Worm (Caenorhabditis elegans): Measurements from ENCODE around the gene pgap-2.

pgap-2 gene

DNA sequence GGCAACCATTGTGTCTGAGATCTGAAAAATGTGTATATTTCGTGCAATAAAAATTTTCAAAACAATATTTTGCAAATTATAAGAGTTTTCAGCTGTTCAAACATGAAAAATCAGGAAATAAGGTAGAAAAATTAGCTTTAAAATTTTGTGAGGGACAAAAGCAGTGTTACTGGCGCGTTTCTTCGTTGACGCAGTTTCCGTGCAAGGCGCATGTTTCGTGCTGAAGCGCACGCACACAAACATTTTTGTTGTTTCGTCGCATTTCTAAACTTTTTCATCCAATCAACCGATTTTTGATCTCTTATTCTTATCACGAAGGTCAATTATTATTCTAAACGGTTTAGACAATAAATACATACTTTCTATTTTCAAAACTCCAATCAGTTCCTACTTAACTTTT is 12.0 kb upstream of the pgap-2 start, which contains the start of gene nifk-1:
Gene nifk-1, minus strand, starts transcription at position 27 of the 400 bp plus-strand sequence.
- TF ChIP-seq nhr-76 (tag; optimal IDR thresholded peaks at IDR 0.05): no peak
- peak; percentile 12 for TF ChIP-seq pqm-1 (tag; optimal IDR thresholded peaks at IDR 0.05)
- TF ChIP-seq nhr-11 (tag; optimal IDR thresholded peaks at IDR 0.05): no peak
- TF ChIP-seq nfya-1 (tag; optimal IDR thresholded peaks at IDR 0.05; ENCODE audit: insufficient read depth): peak; percentile 65
- no peak for TF ChIP-seq nhr-28 (tag; optimal IDR thresholded peaks at IDR 0.05)
- peak; percentile 1 for TF ChIP-seq ama-1 (optimal IDR thresholded peaks at IDR 0.05)
- no peak for TF ChIP-seq nhr-77 (tag; optimal IDR thresholded peaks at IDR 0.05)
- TF ChIP-seq mml-1 (tag; optimal IDR thresholded peaks at IDR 0.05): no peak
- TF ChIP-seq ceh-9 (tag; optimal IDR thresholded peaks at IDR 0.05): no peak
- peak; percentile 6 for TF ChIP-seq nhr-43 (tag; optimal IDR thresholded peaks at IDR 0.05; ENCODE audit: poor library complexity, severe bottlenecking)
- peak; percentile 8 for TF ChIP-seq R02D3.7 (tag; optimal IDR thresholded peaks at IDR 0.05)
- TF ChIP-seq elt-2 (tag; optimal IDR thresholded peaks at IDR 0.05): peak; percentile 67
- no peak for TF ChIP-seq daf-12 (tag; optimal IDR thresholded peaks at IDR 0.05)
- no peak for TF ChIP-seq ZK546.5 (tag; optimal IDR thresholded peaks at IDR 0.05)
- TF ChIP-seq fkh-2 (tag; optimal IDR thresholded peaks at IDR 0.05): no peak
- peak; percentile 64 for TF ChIP-seq jun-1 (tag; optimal IDR thresholded peaks at IDR 0.05)
- no peak for TF ChIP-seq ztf-11 (tag; optimal IDR thresholded peaks at IDR 0.05)
- no peak for TF ChIP-seq nhr-67 (tag; optimal IDR thresholded peaks at IDR 0.05)
- TF ChIP-seq lin-15B (tag; optimal IDR thresholded peaks at IDR 0.05): peak; percentile 70
- TF ChIP-seq eor-1 (tag; optimal IDR thresholded peaks at IDR 0.05): no peak
- peak; percentile 8 for TF ChIP-seq ceh-28 (tag; optimal IDR thresholded peaks at IDR 0.05)
- peak; percentile 54 for TF ChIP-seq nhr-25 (tag; optimal IDR thresholded peaks at IDR 0.05)
- peak; percentile 55 for TF ChIP-seq lin-39 (tag; optimal IDR thresholded peaks at IDR 0.05)
- no peak for TF ChIP-seq ceh-16 (tag; optimal IDR thresholded peaks at IDR 0.05)
- peak; percentile 74 for TF ChIP-seq hmg-11 (tag; optimal IDR thresholded peaks at IDR 0.05)
- peak; percentile 80 for TF ChIP-seq snpc-4 (tag; optimal IDR thresholded peaks at IDR 0.05)
- peak; percentile 80 for TF ChIP-seq nhr-23 (tag; optimal IDR thresholded peaks at IDR 0.05)
- peak; percentile 86 for TF ChIP-seq pha-4 (tag; optimal IDR thresholded peaks at IDR 0.05)
- TF ChIP-seq ceh-82 (tag; optimal IDR thresholded peaks at IDR 0.05): no peak
- TF ChIP-seq ztf-4 (tag; optimal IDR thresholded peaks at IDR 0.05): no peak

DNA sequence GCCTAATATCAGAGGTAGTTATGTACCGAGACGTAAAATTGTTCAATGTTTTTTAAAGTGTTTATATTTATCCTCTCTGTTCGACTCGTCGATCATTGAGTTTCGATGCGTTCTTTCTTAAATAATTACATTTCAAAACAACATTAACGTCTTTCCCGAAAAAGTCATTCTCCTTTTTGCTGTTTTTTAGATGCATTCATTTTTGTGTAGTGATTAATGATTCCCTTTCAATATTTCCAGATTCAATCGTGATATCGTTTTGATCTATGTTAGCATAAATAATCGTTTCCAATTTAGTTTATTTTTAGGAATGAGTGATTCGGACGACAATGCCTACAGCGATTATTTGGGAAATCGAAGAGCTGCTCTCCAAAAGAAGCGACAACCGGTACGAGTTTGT is 11.6 kb upstream of the pgap-2 start, which contains the start of gene T04A8.8:
Gene T04A8.8, plus strand, starts transcription at position 301 of the 400 bp plus-strand sequence.
- TF ChIP-seq nhr-77 (tag; optimal IDR thresholded peaks at IDR 0.05) (no peak), tbx-2 (tag; optimal IDR thresholded peaks at IDR 0.05) (no peak), nhr-28 (tag; optimal IDR thresholded peaks at IDR 0.05) (no peak), unc-62 (GFP tag; optimal IDR thresholded peaks at IDR 0.05) (no peak), ceh-9 (tag; optimal IDR thresholded peaks at IDR 0.05) (no peak), elt-3 (tag; optimal IDR thresholded peaks at IDR 0.05) (no peak), nhr-25 (tag; optimal IDR thresholded peaks at IDR 0.05) (no peak), ceh-28 (tag; optimal IDR thresholded peaks at IDR 0.05) (no peak), fkh-2 (tag; optimal IDR thresholded peaks at IDR 0.05) (no peak), ceh-16 (tag; optimal IDR thresholded peaks at IDR 0.05) (no peak), nfya-1 (tag; optimal IDR thresholded peaks at IDR 0.05; ENCODE audit: insufficient read depth) (no peak), elt-1 (tag; optimal IDR thresholded peaks at IDR 0.05) (no peak), unc-39 (tag; optimal IDR thresholded peaks at IDR 0.05) (no peak), nhr-43 (tag; optimal IDR thresholded peaks at IDR 0.05; ENCODE audit: poor library complexity, severe bottlenecking) (no peak), aly-2 (tag; optimal IDR thresholded peaks at IDR 0.05) (no peak), hmg-11 (tag; optimal IDR thresholded peaks at IDR 0.05) (no peak), ztf-11 (tag; optimal IDR thresholded peaks at IDR 0.05) (no peak), nhr-76 (tag; optimal IDR thresholded peaks at IDR 0.05) (no peak), mml-1 (tag; optimal IDR thresholded peaks at IDR 0.05) (no peak)

DNA sequence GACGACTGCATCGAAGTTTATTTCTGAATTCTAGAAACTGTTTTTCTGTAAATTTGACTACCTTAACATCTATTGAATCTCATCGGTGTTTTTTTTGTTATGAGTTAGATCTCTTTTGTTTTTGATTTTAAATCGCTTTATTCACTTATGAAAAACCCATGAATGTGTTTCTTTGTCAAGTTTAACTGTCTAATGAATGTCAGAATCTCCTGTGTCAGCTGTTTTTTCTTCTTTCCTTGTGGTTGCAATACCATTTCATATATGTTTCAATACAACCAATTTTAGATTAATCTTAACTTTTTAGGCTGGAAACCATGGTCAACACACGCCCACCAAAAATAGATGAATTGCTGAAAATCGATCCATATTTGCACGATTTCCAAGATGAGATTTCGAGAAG is 10.2 kb upstream of the pgap-2 start, which contains the start of gene T04A8.7:
Gene T04A8.7, plus strand, starts transcription at position 301 of the 400 bp plus-strand sequence.
- TF ChIP-seq nhr-77 (tag; optimal IDR thresholded peaks at IDR 0.05) (no peak), lsy-12 (tag; optimal IDR thresholded peaks at IDR 0.05) (no peak), nhr-11 (tag; optimal IDR thresholded peaks at IDR 0.05) (no peak), ceh-16 (tag; optimal IDR thresholded peaks at IDR 0.05) (no peak)

DNA sequence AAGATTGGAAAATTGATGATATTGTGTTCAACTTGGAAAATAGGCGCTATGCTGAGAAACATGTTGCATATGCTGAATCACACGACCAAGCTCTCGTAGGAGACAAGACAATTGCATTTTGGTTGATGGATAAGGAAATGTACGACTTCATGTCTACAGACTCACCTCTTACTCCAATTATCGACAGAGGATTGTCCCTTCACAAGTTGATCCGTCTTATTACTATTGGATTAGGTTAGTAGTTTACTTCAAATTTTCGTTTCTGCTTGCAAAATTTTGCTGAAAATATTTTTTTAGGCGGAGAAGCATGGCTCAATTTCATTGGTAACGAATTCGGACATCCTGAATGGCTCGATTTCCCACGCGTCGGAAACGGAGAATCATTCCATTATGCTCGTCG is 8.4 kb upstream of the pgap-2 start:
- TF ChIP-seq nhr-77 (tag; optimal IDR thresholded peaks at IDR 0.05): no peak
- TF ChIP-seq tbx-2 (tag; optimal IDR thresholded peaks at IDR 0.05): no peak
- TF ChIP-seq ztf-4 (tag; optimal IDR thresholded peaks at IDR 0.05): no peak
- TF ChIP-seq egl-27 (tag; optimal IDR thresholded peaks at IDR 0.05): no peak
- TF ChIP-seq fkh-10 (GFP tag; optimal IDR thresholded peaks at IDR 0.05): no peak
- no peak for TF ChIP-seq nhr-237 (tag; optimal IDR thresholded peaks at IDR 0.05)
- TF ChIP-seq ZK546.5 (tag; optimal IDR thresholded peaks at IDR 0.05): no peak
- no peak for TF ChIP-seq nhr-28 (tag; optimal IDR thresholded peaks at IDR 0.05)
- TF ChIP-seq nhr-23 (tag; optimal IDR thresholded peaks at IDR 0.05): no peak
- TF ChIP-seq nhr-67 (tag; optimal IDR thresholded peaks at IDR 0.05): no peak
- no peak for TF ChIP-seq ceh-28 (tag; optimal IDR thresholded peaks at IDR 0.05)
- TF ChIP-seq lsy-12 (tag; optimal IDR thresholded peaks at IDR 0.05): no peak
- no peak for TF ChIP-seq nhr-11 (tag; optimal IDR thresholded peaks at IDR 0.05)
- no peak for TF ChIP-seq ztf-11 (tag; optimal IDR thresholded peaks at IDR 0.05)
- TF ChIP-seq elt-3 (tag; optimal IDR thresholded peaks at IDR 0.05): no peak
- no peak for TF ChIP-seq snpc-4 (tag; optimal IDR thresholded peaks at IDR 0.05)
- TF ChIP-seq ceh-9 (tag; optimal IDR thresholded peaks at IDR 0.05): no peak
